Worm (Caenorhabditis elegans): ENCODE measurements around the gene R08E3.1.

The R08E3.1 gene

DNA sequence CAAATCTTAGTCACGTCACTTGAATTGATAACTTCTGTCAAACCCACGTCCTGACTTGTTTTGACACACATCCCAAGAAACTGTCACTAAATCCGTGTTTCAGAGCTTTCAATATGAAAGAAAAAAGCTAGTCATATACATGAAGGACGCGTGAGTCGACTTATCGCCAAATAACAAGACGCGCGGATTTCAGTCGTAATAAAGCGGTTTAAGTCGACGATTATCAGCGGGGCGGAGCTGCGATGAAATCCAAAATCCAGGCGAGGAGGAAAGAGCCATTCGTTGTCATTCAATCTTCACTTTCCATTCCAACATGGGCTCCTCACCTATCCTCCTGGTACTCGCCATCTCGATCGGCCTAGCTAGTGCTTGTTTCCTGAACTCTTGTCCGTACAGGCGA lies 43.4 kb downstream of the R08E3.1 start, which contains the start of gene ntc-1:
Gene ntc-1 (plus strand): TSS at position 301 of the 400 bp plus-strand sequence.
- TF ChIP-seq pax-1 (tag; optimal IDR thresholded peaks at IDR 0.05) (no peak), ceh-9 (tag; optimal IDR thresholded peaks at IDR 0.05) (no peak), ceh-2 (tag; optimal IDR thresholded peaks at IDR 0.05) (no peak), K09A11.1 (tag; optimal IDR thresholded peaks at IDR 0.05; ENCODE audit: insufficient read depth) (no peak), ceh-19 (GFP tag; optimal IDR thresholded peaks at IDR 0.05) (no peak), che-1 (tag; optimal IDR thresholded peaks at IDR 0.05) (no peak), hlh-15 (tag; optimal IDR thresholded peaks at IDR 0.05) (no peak), C38D4.7 (GFP tag; optimal IDR thresholded peaks at IDR 0.05) (no peak), Y22D7AL.16 (tag; optimal IDR thresholded peaks at IDR 0.05) (no peak)

DNA sequence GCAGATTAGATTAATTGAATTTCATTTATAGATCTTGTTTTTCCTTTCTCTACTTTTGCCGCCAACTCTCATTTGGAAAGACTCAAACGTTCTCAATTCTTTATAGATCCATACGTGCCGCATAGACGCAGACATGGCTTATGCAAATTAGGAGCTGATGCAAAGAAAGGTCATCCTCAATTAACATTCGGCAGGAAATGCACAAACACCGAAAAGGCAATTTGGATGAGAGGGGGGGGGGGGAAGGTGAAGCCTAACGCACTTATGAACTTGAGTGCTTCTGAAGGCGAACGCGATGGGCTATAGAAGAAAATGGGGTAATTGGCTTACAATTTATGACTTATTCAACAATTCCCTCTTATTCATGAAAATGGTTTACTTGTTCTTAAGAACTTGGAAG lies 47.2 kb downstream of the R08E3.1 start:
- TF ChIP-seq eyg-1 (tag; optimal IDR thresholded peaks at IDR 0.05) (no peak), ceh-31 (tag; optimal IDR thresholded peaks at IDR 0.05) (peak; percentile 18), ceh-24 (tag; optimal IDR thresholded peaks at IDR 0.05) (no peak), zip-5 (tag; optimal IDR thresholded peaks at IDR 0.05) (no peak), gmeb-2 (tag; optimal IDR thresholded peaks at IDR 0.05) (no peak), hlh-30 (tag; optimal IDR thresholded peaks at IDR 0.05; ENCODE audit: insufficient read depth) (no peak), unc-86 (tag; optimal IDR thresholded peaks at IDR 0.05) (no peak), pax-1 (tag; optimal IDR thresholded peaks at IDR 0.05) (no peak), ttx-3 (tag; optimal IDR thresholded peaks at IDR 0.05) (no peak), sox-4 (tag; optimal IDR thresholded peaks at IDR 0.05) (no peak), tbx-2 (tag; optimal IDR thresholded peaks at IDR 0.05) (no peak), unc-42 (tag; optimal IDR thresholded peaks at IDR 0.05) (peak; percentile 93), hlh-15 (tag; optimal IDR thresholded peaks at IDR 0.05) (no peak), nhr-11 (tag; optimal IDR thresholded peaks at IDR 0.05) (no peak), ceh-19 (GFP tag; optimal IDR thresholded peaks at IDR 0.05) (no peak), ceh-34 (tag; optimal IDR thresholded peaks at IDR 0.05) (no peak)

DNA sequence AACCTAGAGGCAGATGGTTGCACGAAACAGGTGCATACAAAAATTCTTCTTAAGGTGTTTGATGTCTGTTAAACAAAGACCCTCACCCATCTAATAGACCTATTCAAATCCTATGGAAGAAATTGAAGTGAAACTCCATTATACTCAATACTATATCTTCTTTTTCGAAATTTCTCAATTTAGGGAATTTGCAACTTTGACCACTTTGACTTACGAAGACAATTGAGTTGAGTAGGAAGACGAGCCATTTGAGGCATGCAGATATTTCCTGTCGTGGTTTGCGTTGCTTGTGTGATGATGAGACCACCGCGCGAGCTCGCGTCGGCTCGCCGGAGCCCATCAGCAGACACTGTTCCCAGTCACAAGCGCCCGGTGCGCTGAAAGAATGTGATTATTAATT lies 48.2 kb downstream of the R08E3.1 start:
- TF ChIP-seq hlh-30 (tag; optimal IDR thresholded peaks at IDR 0.05; ENCODE audit: insufficient read depth) (no peak), unc-42 (tag; optimal IDR thresholded peaks at IDR 0.05) (peak; percentile 66), ceh-6 (GFP tag; optimal IDR thresholded peaks at IDR 0.05) (no peak), sox-4 (tag; optimal IDR thresholded peaks at IDR 0.05) (no peak), mec-3 (tag; optimal IDR thresholded peaks at IDR 0.05; ENCODE audit: borderline replicate concordance) (no peak), T23F11.4 (GFP tag; optimal IDR thresholded peaks at IDR 0.05) (no peak), ceh-48 (tag; optimal IDR thresholded peaks at IDR 0.05) (no peak), ceh-22 (tag; optimal IDR thresholded peaks at IDR 0.05) (no peak), sox-2 (GFP tag; IDR thresholded peaks at IDR 0.05) (no peak), ztf-16 (tag; optimal IDR thresholded peaks at IDR 0.05) (no peak), hlh-13 (GFP tag; optimal IDR thresholded peaks at IDR 0.05) (no peak), pat-9 (tag; optimal IDR thresholded peaks at IDR 0.05) (no peak), fkh-10 (GFP tag; optimal IDR thresholded peaks at IDR 0.05) (peak; percentile 31), fkh-6 (tag; optimal IDR thresholded peaks at IDR 0.05) (no peak), unc-3 (GFP tag; conservative IDR thresholded peaks at IDR 0.05) (no peak), unc-3 (tag; optimal IDR thresholded peaks at IDR 0.05) (no peak), ref-2 (tag; optimal IDR thresholded peaks at IDR 0.05) (no peak), gmeb-2 (tag; optimal IDR thresholded peaks at IDR 0.05) (no peak)

DNA sequence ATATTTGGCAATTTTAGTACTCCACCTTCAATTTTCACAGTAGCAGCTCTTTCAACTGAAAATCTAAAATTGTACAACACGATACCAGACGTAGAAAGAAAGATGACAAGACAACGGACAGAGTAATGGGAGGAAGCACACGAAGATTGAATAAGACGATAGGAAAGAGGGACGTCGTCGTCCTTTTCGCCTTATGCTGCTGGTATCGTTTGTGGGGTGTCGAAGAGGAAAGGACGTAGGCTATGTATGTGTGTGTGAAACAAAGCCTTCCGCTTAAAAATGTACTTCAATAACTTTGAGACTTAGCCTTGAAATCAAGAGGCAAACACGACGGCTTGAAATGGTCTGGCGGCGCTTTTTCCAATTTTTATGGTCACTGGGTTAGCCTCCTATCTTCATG lies 50.3 kb downstream of the R08E3.1 start:
- TF ChIP-seq syd-9 (tag; optimal IDR thresholded peaks at IDR 0.05) (no peak), pax-1 (tag; optimal IDR thresholded peaks at IDR 0.05) (no peak), ceh-31 (tag; optimal IDR thresholded peaks at IDR 0.05) (no peak), K09A11.1 (tag; optimal IDR thresholded peaks at IDR 0.05; ENCODE audit: insufficient read depth) (no peak), gmeb-2 (tag; optimal IDR thresholded peaks at IDR 0.05) (no peak), ceh-45 (GFP tag; IDR thresholded peaks at IDR 0.05) (no peak)
